Worm (Caenorhabditis elegans) whole organism, L4 larva: Measurements from ENCODE around the gene ZK1307.7.

Experiments
- Y75B8A.6 ChIP-seq: fragments of 200-800 bp; sonication (Bioruptor generic); IDR thresholded peaks from 2 replicates; pipeline ENCODE4 v1.3.6; 2022; ENCODE audit warnings: missing genetic modification reagents, missing genetic modification characterization, missing compliant biosample characterization
- ZK546.5 ChIP-seq, 2 experiments: sonication (generic microtip); optimal IDR thresholded peaks; 2 replicates each; lab custom pipeline; 2017; ENCODE audit warnings: missing biosample characterization in 2 of 2, missing genetic modification characterization in 2 of 2
- aly-2 ChIP-seq: sonication (generic microtip); optimal IDR thresholded peaks from 2 replicates; lab custom pipeline; 2018; ENCODE audit warnings: missing biosample characterization, missing genetic modification characterization
- dpl-1 ChIP-seq: fragments of 150-350 bp; optimal IDR thresholded peaks from 2 replicates; lab custom pipeline; 2014; ENCODE audit warnings: missing biosample characterization, missing genetic modification reagents, missing genetic modification characterization
- fos-1 ChIP-seq: fragments of 150-350 bp; optimal IDR thresholded peaks from 2 replicates; lab custom pipeline; 2014; ENCODE audit warnings: missing biosample characterization, missing genetic modification characterization
- lin-13 ChIP-seq: fragments of 150-350 bp; optimal IDR thresholded peaks from 2 replicates; lab custom pipeline; 2014; ENCODE audit warnings: missing biosample characterization, missing genetic modification reagents, missing genetic modification characterization
- lsy-2 ChIP-seq, 2 experiments: fragments of 150-350 bp in 1 of 2; sonication (generic microtip) in 1 of 2; optimal IDR thresholded peaks; 2 replicates each; lab custom pipeline; 2014 to 2017; ENCODE audit warnings: missing biosample characterization in 2 of 2, missing genetic modification characterization in 2 of 2
- mdl-1 ChIP-seq, 2 experiments: fragments of 150-350 bp in 1 of 2; sonication (generic microtip) in 1 of 2; optimal IDR thresholded peaks; 2 replicates each; lab custom pipeline; 2014 to 2017; ENCODE audit warnings: missing biosample characterization in 2 of 2, missing genetic modification characterization in 2 of 2
- spr-3 ChIP-seq: fragments of 200-800 bp; sonication (Bioruptor generic); optimal IDR thresholded peaks from 2 replicates; lab custom pipeline; 2018; ENCODE audit warnings: mild to moderate bottlenecking, missing genetic modification characterization, missing compliant biosample characterization
- ztf-11 ChIP-seq: fragments of 150-350 bp; optimal IDR thresholded peaks from 2 replicates; lab custom pipeline; 2014; ENCODE audit warnings: missing biosample characterization, missing genetic modification characterization

DNA sequence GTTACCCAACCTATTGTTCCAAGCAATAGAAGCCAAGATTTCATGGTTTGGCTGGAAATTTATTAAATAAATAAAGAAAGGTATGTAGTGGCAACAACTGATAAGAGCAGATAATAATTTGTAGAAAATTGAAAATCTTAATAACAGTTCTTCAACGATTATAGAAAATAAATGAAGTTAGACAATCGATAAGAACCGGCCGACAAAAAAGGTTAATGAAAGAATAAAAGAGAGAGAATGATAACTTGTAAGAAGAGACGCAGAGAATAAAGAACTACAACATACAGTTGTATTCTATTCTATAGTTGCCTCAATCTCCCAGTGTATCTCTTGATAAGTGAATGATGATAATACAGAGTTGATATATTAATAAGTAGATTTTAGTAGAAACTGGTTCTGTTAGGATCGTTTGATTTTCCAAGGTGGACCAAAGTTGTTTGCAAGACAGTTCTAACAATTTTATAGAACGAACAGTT lies 49.6 kb upstream of the ZK1307.7 start, which contains the start of gene ugt-58:
- no peak for TF ChIP-seq Y75B8A.6
- TF ChIP-seq ztf-11 (tag; lab: Kevin White, UChicago) = no peak
- TF ChIP-seq ZK546.5 (tag; optimal IDR thresholded peaks at IDR 0.05; lab: Kevin White, UChicago) = no peak
- TF ChIP-seq lsy-2 (tag; optimal IDR thresholded peaks at IDR 0.05; lab: Kevin White, UChicago) = no peak
- TF ChIP-seq lin-13 (GFP tag; lab: Kevin White, UChicago) = no peak
- no peak for TF ChIP-seq dpl-1 (GFP tag; lab: Kevin White, UChicago)
- no peak for TF ChIP-seq fos-1 (tag; lab: Kevin White, UChicago)
- TF ChIP-seq spr-3 (GFP tag; lab: Kevin White, UChicago) = no peak
- TF ChIP-seq mdl-1 (tag; optimal IDR thresholded peaks at IDR 0.05; lab: Kevin White, UChicago) = no peak
- TF ChIP-seq aly-2 (tag; lab: Kevin White, UChicago) = no peak
